Worm (Caenorhabditis elegans) whole organism, young adult: Measurements from ENCODE around the gene D1086.8.

Experiments
- D2030.7 ChIP-seq: fragments of 200-800 bp; sonication (Bioruptor generic); IDR thresholded peaks from 2 replicates; pipeline ENCODE4 v1.3.6; 2022; ENCODE audit warnings: missing genetic modification reagents, missing genetic modification characterization, missing compliant biosample characterization
- F10E7.11 ChIP-seq: sonication (generic microtip); optimal IDR thresholded peaks from 2 replicates; lab custom pipeline; 2017; ENCODE audit warnings: mild to moderate bottlenecking, missing genetic modification characterization, moderate library complexity, missing compliant biosample characterization
- Y53F4B.3 ChIP-seq: fragments of 200-800 bp; sonication (Bioruptor generic); IDR thresholded peaks from 2 replicates; pipeline ENCODE4 v1.3.6; 2022; ENCODE audit warnings: missing genetic modification reagents, missing genetic modification characterization, missing compliant biosample characterization
- Y79H2A.3 ChIP-seq: fragments of 200-800 bp; sonication (Bioruptor generic); conservative IDR thresholded peaks from 2 replicates; pipeline ENCODE4 v1.3.6; 2022; ENCODE audit warnings: missing genetic modification reagents, missing genetic modification characterization, missing compliant biosample characterization
- bed-2 ChIP-seq: fragments of 200-800 bp; sonication (Bioruptor generic); IDR thresholded peaks from 2 replicates; pipeline ENCODE4 v1.3.6; 2022; ENCODE audit warnings: missing genetic modification reagents, missing genetic modification characterization, missing compliant biosample characterization
- ekl-4 ChIP-seq: fragments of 200-800 bp; sonication (Bioruptor generic); IDR thresholded peaks from 2 replicates; pipeline ENCODE4 v1.3.6; 2022; ENCODE audit warnings: missing genetic modification reagents, missing genetic modification characterization, missing compliant biosample characterization
- lsy-27 ChIP-seq: sonication (generic microtip); optimal IDR thresholded peaks from 2 replicates; lab custom pipeline; 2017; ENCODE audit warnings: missing genetic modification characterization, mild to moderate bottlenecking, missing compliant biosample characterization, antibody characterized with exemption, missing genotype, borderline replicate concordance; ENCODE audit not compliant: insufficient read depth
- mel-28 ChIP-seq: sonication (generic microtip); optimal IDR thresholded peaks from 2 replicates; lab custom pipeline; 2016; ENCODE audit warnings: borderline replicate concordance, mild to moderate bottlenecking, missing genetic modification characterization, missing compliant biosample characterization
- nfya-1 ChIP-seq: sonication (generic microtip); optimal IDR thresholded peaks from 2 replicates; lab custom pipeline; 2017; ENCODE audit warnings: antibody characterized with exemption, missing compliant biosample characterization, missing genetic modification characterization, borderline replicate concordance; ENCODE audit not compliant: insufficient read depth
- snpc-4 ChIP-seq, 5 experiments: fragments of 150-350 bp in 1 of 5; sonication (generic microtip) in 4 of 5; optimal IDR thresholded peaks; 2 replicates each; lab custom pipeline; 2014 to 2018; ENCODE audit warnings: missing genetic modification characterization in 5 of 5, missing biosample characterization in 3 of 5, antibody characterized with exemption in 2 of 5, mild to moderate bottlenecking in 2 of 5, missing compliant biosample characterization in 2 of 5, missing genotype in 2 of 5, moderate library complexity in 2 of 5, missing genetic modification reagents in 1 of 5
- unc-130 ChIP-seq: sonication (generic microtip); optimal IDR thresholded peaks from 2 replicates; lab custom pipeline; 2016; ENCODE audit warnings: missing genetic modification reagents, missing genetic modification characterization, missing compliant biosample characterization

ce11 chrV:14090309-14090967 is 3.5 kb upstream of the D1086.8 start, which contains the start of the genes D1086.5 and him-5:
- TF ChIP-seq ekl-4 (no peak), nfya-1 (no peak), mel-28 (no peak), Y53F4B.3 (no peak), snpc-4 (GFP tag; optimal IDR thresholded peaks at IDR 0.05; lab: Kevin White, UChicago) (no peak), snpc-4 (tag; optimal IDR thresholded peaks at IDR 0.05; lab: Kevin White, UChicago) (peak in 1 of 4 experiments; percentile 30), Y79H2A.3 (no peak), D2030.7 (no peak), lsy-27 (tag; lab: Kevin White, UChicago) (no peak), unc-130 (GFP tag; lab: Kevin White, UChicago) (no peak), bed-2 (GFP tag; lab: Robert Waterston, UW) (no peak), F10E7.11 (tag; lab: Kevin White, UChicago) (no peak)
